Worm (Caenorhabditis elegans): ENCODE results near the gene B0284.3.

- TF ChIP-seq dao-5 (tag; optimal IDR thresholded peaks at IDR 0.05) (no peak), him-1 (tag; optimal IDR thresholded peaks at IDR 0.05) (no peak)
Measured at ce11 chrIII:4356384-4356783, 23.2 kb downstream of the B0284.3 start, which contains the start of gene mnp-1.
